Worm (Caenorhabditis elegans): ENCODE results near the gene T07G12.3.

Gene T07G12.3

DNA sequence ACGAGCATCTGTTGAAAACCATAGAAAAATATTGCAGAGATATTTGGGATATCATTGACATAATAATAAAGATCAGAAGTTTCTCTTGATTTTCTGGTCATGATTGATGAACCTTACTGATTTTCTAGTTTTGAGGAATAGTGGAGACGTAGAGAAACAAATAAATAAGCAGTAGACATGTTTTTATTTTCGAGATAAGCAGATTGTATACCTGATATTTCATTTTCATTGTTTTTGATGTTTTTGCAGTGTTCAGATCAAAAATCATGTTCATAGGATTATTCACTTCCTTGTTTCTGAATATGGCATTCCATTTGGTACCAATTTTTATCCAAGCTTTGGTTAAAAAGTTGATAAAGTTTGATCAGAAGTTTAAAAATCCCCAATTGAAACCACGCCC is 4.8 kb downstream of the T07G12.3 start, which contains the start of gene T07G12.4:
T07G12.4 (minus strand) TSS at position 101 of the 400 bp plus-strand sequence.
- TF ChIP-seq ztf-11 (tag; optimal IDR thresholded peaks at IDR 0.05) (no peak), ZK546.5 (tag; optimal IDR thresholded peaks at IDR 0.05) (no peak), sea-2 (GFP tag; optimal IDR thresholded peaks at IDR 0.05) (no peak), elt-1 (tag; optimal IDR thresholded peaks at IDR 0.05) (no peak), egl-27 (tag; optimal IDR thresholded peaks at IDR 0.05) (no peak), unc-62 (GFP tag; optimal IDR thresholded peaks at IDR 0.05) (no peak)

DNA sequence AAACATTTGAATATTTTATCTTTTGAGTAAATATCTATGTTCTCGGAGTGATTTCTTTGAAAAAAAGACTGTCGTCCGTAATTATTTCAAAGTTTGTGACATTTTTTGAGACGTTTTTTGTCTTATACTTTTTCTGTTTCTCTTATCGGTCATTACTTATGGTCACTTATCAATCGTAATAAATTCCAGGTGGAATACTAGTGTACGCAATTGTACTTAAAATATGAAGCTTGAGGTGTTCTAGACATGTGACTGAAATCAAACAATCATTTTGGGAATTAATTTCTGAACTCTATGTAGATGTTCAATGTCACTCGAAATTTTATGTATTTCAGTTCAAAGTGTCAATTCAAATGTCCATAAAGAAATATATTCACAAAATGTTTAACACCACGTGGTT is 8.5 kb downstream of the T07G12.3 start:
- no peak for TF ChIP-seq unc-39 (tag; optimal IDR thresholded peaks at IDR 0.05)
- TF ChIP-seq elt-2 (tag; optimal IDR thresholded peaks at IDR 0.05) = peak; percentile 54

ce11 chrIV:10543361-10543760 is 9.6 kb downstream of the T07G12.3 start:
- peak; percentile 66 for TF ChIP-seq jun-1 (tag; optimal IDR thresholded peaks at IDR 0.05)
- peak; percentile 32 for TF ChIP-seq pha-4 (tag; optimal IDR thresholded peaks at IDR 0.05)
- TF ChIP-seq pqm-1 (tag; optimal IDR thresholded peaks at IDR 0.05) = peak; percentile 76
- TF ChIP-seq elt-2 (tag; optimal IDR thresholded peaks at IDR 0.05) = peak; percentile 84
- TF ChIP-seq ceh-28 (tag; optimal IDR thresholded peaks at IDR 0.05) = no peak

DNA sequence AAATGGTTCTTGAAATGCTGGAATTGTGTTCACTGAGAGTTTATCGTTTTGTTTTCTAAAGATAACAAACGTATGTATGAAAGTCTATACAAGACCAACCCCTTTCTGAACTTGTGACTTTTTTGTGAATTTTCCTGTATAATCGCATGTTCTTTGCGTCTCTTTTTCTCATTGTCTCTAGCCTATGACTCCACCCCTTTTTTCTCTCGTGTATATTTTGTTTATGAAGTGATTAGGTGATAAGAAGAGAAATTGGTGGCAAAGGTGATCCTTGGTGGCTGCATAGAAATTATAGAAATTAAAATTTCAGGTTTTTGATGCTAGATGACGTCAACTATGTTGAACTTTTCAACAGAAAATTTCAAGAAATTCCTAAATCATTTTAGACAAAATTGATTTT is 11.3 kb downstream of the T07G12.3 start, which contains the start of gene T07G12.5:
T07G12.5 (minus strand) TSS at position 101 of the 400 bp plus-strand sequence.
- TF ChIP-seq elt-2 (tag; optimal IDR thresholded peaks at IDR 0.05) (peak; percentile 40), ceh-28 (tag; optimal IDR thresholded peaks at IDR 0.05) (no peak)

ce11 chrIV:10546589-10547136 is 12.9 kb downstream of the T07G12.3 start, which contains the start of gene zim-1:
Gene zim-1, plus strand, starts transcription at chrIV:10547086.
- TF ChIP-seq elt-3 (tag; optimal IDR thresholded peaks at IDR 0.05) (no peak), lsy-12 (tag; optimal IDR thresholded peaks at IDR 0.05) (no peak), ama-1 (optimal IDR thresholded peaks at IDR 0.05) (no peak), nhr-28 (tag; optimal IDR thresholded peaks at IDR 0.05) (no peak)

- no peak for TF ChIP-seq nhr-237 (tag; optimal IDR thresholded peaks at IDR 0.05)
- no peak for TF ChIP-seq aly-2 (tag; optimal IDR thresholded peaks at IDR 0.05)
- no peak for TF ChIP-seq elt-1 (tag; optimal IDR thresholded peaks at IDR 0.05)
- no peak for TF ChIP-seq fkh-2 (tag; optimal IDR thresholded peaks at IDR 0.05)
- no peak for TF ChIP-seq elt-3 (tag; optimal IDR thresholded peaks at IDR 0.05)
- no peak for TF ChIP-seq nhr-43 (tag; optimal IDR thresholded peaks at IDR 0.05; ENCODE audit: poor library complexity, severe bottlenecking)
- no peak for TF ChIP-seq unc-39 (tag; optimal IDR thresholded peaks at IDR 0.05)
- TF ChIP-seq ZK546.5 (tag; optimal IDR thresholded peaks at IDR 0.05) = no peak
- no peak for TF ChIP-seq R02D3.7 (tag; optimal IDR thresholded peaks at IDR 0.05)
- no peak for TF ChIP-seq tbx-2 (tag; optimal IDR thresholded peaks at IDR 0.05)
- TF ChIP-seq snpc-4 (tag; optimal IDR thresholded peaks at IDR 0.05) = no peak
- no peak for TF ChIP-seq nhr-12 (tag; optimal IDR thresholded peaks at IDR 0.05)
- no peak for TF ChIP-seq ceh-28 (tag; optimal IDR thresholded peaks at IDR 0.05)
- no peak for TF ChIP-seq nhr-67 (tag; optimal IDR thresholded peaks at IDR 0.05)
- TF ChIP-seq nhr-23 (tag; optimal IDR thresholded peaks at IDR 0.05) = no peak
- no peak for TF ChIP-seq lsy-12 (tag; optimal IDR thresholded peaks at IDR 0.05)
- no peak for TF ChIP-seq lin-39 (tag; optimal IDR thresholded peaks at IDR 0.05)
- no peak for TF ChIP-seq unc-62 (GFP tag; optimal IDR thresholded peaks at IDR 0.05)
Observed at ce11 chrIV:10554947-10555346, 21.2 kb downstream of the T07G12.3 start, which contains the start of gene zim-2. Gene zim-2, plus strand, starts transcription at chrIV:10555247.

DNA sequence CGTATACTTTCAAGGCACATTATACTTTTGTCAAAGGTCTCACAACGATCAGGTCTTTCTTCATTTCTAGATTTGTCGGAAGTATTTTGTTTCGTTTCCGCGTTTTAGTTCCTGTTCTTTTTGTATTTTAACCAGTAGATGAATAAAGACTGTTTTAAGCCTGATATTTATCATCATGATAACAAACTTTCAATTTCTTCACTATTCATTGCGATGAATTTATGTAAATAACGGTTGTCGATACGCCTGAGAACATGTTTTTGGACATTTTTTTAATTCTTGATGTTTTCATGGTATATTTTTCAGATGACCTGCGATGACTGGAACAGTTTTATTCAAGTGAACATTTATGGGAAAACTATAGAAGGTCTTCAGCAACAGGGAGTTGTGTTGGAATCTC is 24.7 kb downstream of the T07G12.3 start, which contains the start of gene zim-3:
zim-3 (plus strand) TSS at position 301 of the 400 bp plus-strand sequence.
- no peak for TF ChIP-seq egl-27 (tag; optimal IDR thresholded peaks at IDR 0.05)
- TF ChIP-seq nhr-11 (tag; optimal IDR thresholded peaks at IDR 0.05) = no peak
- TF ChIP-seq ceh-82 (tag; optimal IDR thresholded peaks at IDR 0.05) = no peak
- TF ChIP-seq fkh-10 (GFP tag; optimal IDR thresholded peaks at IDR 0.05) = no peak
